Fruit fly (Drosophila melanogaster): ENCODE measurements around the gene CG5653.

The CG5653 gene

DNA sequence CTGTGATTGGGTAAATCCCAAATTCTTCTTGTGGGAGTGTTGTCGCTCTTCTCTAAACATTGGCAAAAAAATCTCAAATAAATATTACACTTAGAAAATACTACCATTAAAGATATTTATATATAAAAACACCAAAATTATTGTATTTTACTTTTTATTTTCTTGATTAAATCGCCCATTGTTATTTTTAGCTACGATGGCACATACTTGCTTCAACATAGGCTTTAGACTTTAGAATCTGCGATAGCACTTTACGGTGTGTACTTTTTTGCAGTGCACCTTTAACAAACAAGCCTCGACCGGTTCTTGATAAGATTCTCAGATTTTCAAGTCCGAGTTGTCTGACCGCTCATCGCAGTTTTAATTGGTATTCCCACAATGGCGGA, 11.5 kb downstream of the CG5653 start, which contains the start of gene GNBP3 (continued):
- TF ChIP-seq CG17912 (GFP tag; optimal IDR thresholded peaks at IDR 0.05) (no peak), CG12299 (tag; optimal IDR thresholded peaks at IDR 0.05) (no peak), B-H1 (GFP tag; IDR thresholded peaks at IDR 0.05) (no peak; the same call in 2 of the 3 replicates), YL-1 (GFP tag; optimal IDR thresholded peaks at IDR 0.05) (no peak), CG7963 (GFP tag; IDR thresholded peaks at IDR 0.05; ENCODE audit: partially characterized antibody) (no peak), tap (tag; optimal IDR thresholded peaks at IDR 0.05) (peak; percentile 67), Side (GFP tag; optimal IDR thresholded peaks at IDR 0.05) (no peak), stc (GFP tag; IDR thresholded peaks at IDR 0.05) (peak; percentile 43; the same call in 1 of the 2 replicates), amos (GFP tag; IDR thresholded peaks at IDR 0.05; ENCODE audit: partially characterized antibody) (no peak), kah (GFP tag; optimal IDR thresholded peaks at IDR 0.05) (no peak), Stat92E (GFP tag; optimal IDR thresholded peaks at IDR 0.05) (no peak), tgo (GFP tag; IDR thresholded peaks at IDR 0.05) (no peak), Lim3 (GFP tag; IDR thresholded peaks at IDR 0.05) (no peak), tx (GFP tag; optimal IDR thresholded peaks at IDR 0.05) (no peak), CG11093 (GFP tag; IDR thresholded peaks at IDR 0.05) (no peak), CG7839 (tag; optimal IDR thresholded peaks at IDR 0.05) (peak; percentile 67), grn (GFP tag; optimal IDR thresholded peaks at IDR 0.05) (no peak), Hmx (GFP tag; optimal IDR thresholded peaks at IDR 0.05) (no peak), fru (optimal IDR thresholded peaks at IDR 0.05) (no peak), CG2129 (GFP tag; IDR thresholded peaks at IDR 0.05; ENCODE audit: partially characterized antibody) (no peak), Tbp (GFP tag; optimal IDR thresholded peaks at IDR 0.05) (no peak), crp (GFP tag; optimal IDR thresholded peaks at IDR 0.05) (no peak), Elba2 (GFP tag; optimal IDR thresholded peaks at IDR 0.05) (no peak), CG10147 (GFP tag; optimal IDR thresholded peaks at IDR 0.05) (peak; percentile 87), h (optimal IDR thresholded peaks at IDR 0.05) (no peak), H15 (GFP tag; IDR thresholded peaks at IDR 0.05) (no peak), CG13624 (GFP tag; optimal IDR thresholded peaks at IDR 0.05) (peak; percentile 16), Ssrp (tag; optimal IDR thresholded peaks at IDR 0.05) (peak; percentile 28), NFAT (GFP tag; IDR thresholded peaks at IDR 0.05) (0 out of 2 replicates have a peak, but pooled peaks have one; percentile 11), Dref (GFP tag; IDR thresholded peaks at IDR 0.05) (no peak), CG34224 (GFP tag; IDR thresholded peaks at IDR 0.05; ENCODE audit: partially characterized antibody) (no peak), jumu (GFP tag; optimal IDR thresholded peaks at IDR 0.05) (no peak), aop (GFP tag; IDR thresholded peaks at IDR 0.05) (no peak), Opbp (GFP tag; IDR thresholded peaks at IDR 0.05; ENCODE audit: partially characterized antibody) (no peak), MESR4 (GFP tag; optimal IDR thresholded peaks at IDR 0.05) (no peak), CG12942 (GFP tag; optimal IDR thresholded peaks at IDR 0.05) (no peak), NfI (GFP tag; optimal IDR thresholded peaks at IDR 0.05) (peak; percentile 16), CG6654 (GFP tag; optimal IDR thresholded peaks at IDR 0.05) (peak; percentile 32), CG15073 (GFP tag; optimal IDR thresholded peaks at IDR 0.05) (no peak), CG18011 (GFP tag; optimal IDR thresholded peaks at IDR 0.05) (no peak), tll (GFP tag; optimal IDR thresholded peaks at IDR 0.05) (peak in 1 of 2 experiments; percentile 1), Deaf1 (tag; optimal IDR thresholded peaks at IDR 0.05) (peak; percentile 10), CG5953 (GFP tag; IDR thresholded peaks at IDR 0.05) (no peak), gt (GFP tag; IDR thresholded peaks at IDR 0.05) (no peak), CG4820 (GFP tag; optimal IDR thresholded peaks at IDR 0.05) (peak; percentile 76), MBD-R2 (GFP tag; IDR thresholded peaks at IDR 0.05) (peak; percentile 17; the same call in 1 of the 2 replicates), CG4854 (GFP tag; optimal IDR thresholded peaks at IDR 0.05) (peak; percentile 67), Neu2 (GFP tag; optimal IDR thresholded peaks at IDR 0.05; ENCODE audit: borderline replicate concordance) (no peak), HLH4C (GFP tag; IDR thresholded peaks at IDR 0.05; ENCODE audit: partially characterized antibody) (no peak), CG11456 (GFP tag; IDR thresholded peaks at IDR 0.05) (no peak), CG14710 (tag; optimal IDR thresholded peaks at IDR 0.05) (peak; percentile 48)
